Worm (Caenorhabditis elegans) whole organism, early embryonic: ENCODE data around the gene thoc-2.

ENCODE experiments used
- B0310.2 ChIP-seq: sonication (generic microtip); optimal IDR thresholded peaks from 2 replicates; lab custom pipeline; 2016; ENCODE audit warnings: mild to moderate bottlenecking, missing genetic modification characterization, missing compliant biosample characterization
- ama-1 ChIP-seq: fragments of 150-350 bp; optimal IDR thresholded peaks from 2 replicates; lab custom pipeline; 2014
- ceh-36 ChIP-seq: sonication (generic microtip); optimal IDR thresholded peaks from 2 replicates; lab custom pipeline; 2016; ENCODE audit warnings: missing genetic modification characterization, inconsistent platforms, missing compliant biosample characterization
- ets-7 ChIP-seq: sonication (generic microtip); optimal IDR thresholded peaks from 2 replicates; lab custom pipeline; 2016; ENCODE audit warnings: missing genotype, missing genetic modification characterization, missing compliant biosample characterization
- flt-1 ChIP-seq: fragments of 200-800 bp; sonication (Bioruptor generic); IDR thresholded peaks from 2 replicates; pipeline ENCODE4 v1.3.6; 2022; ENCODE audit warnings: missing genetic modification characterization, missing compliant biosample characterization
- hmbx-1 ChIP-seq: sonication (generic microtip); optimal IDR thresholded peaks from 2 replicates; lab custom pipeline; 2016; ENCODE audit warnings: mild to moderate bottlenecking, missing genetic modification characterization, missing compliant biosample characterization
- hmg-4 ChIP-seq: fragments of 200-800 bp; sonication (Bioruptor generic); optimal IDR thresholded peaks from 2 replicates; lab custom pipeline; 2018; ENCODE audit warnings: mild to moderate bottlenecking, missing genetic modification characterization, missing compliant biosample characterization
- pes-1 ChIP-seq: fragments of 200-800 bp; sonication (Bioruptor generic); IDR thresholded peaks from 2 replicates; pipeline ENCODE4 v1.3.6; 2022; ENCODE audit warnings: missing genetic modification reagents, missing genetic modification characterization, missing compliant biosample characterization
- scrt-1 ChIP-seq: fragments of 200-800 bp; sonication (Bioruptor generic); IDR thresholded peaks from 2 replicates; pipeline ENCODE4 v1.3.6; 2022; ENCODE audit warnings: missing genetic modification characterization, missing compliant biosample characterization
- tbx-11 ChIP-seq: fragments of 200-800 bp; sonication (Bioruptor generic); IDR thresholded peaks from 2 replicates; pipeline ENCODE4 v1.3.6; 2022; ENCODE audit warnings: missing genetic modification characterization, missing compliant biosample characterization
- tbx-37 ChIP-seq: fragments of 200-800 bp; sonication (Bioruptor generic); conservative IDR thresholded peaks from 2 replicates; pipeline ENCODE4 v1.3.6; 2022; ENCODE audit warnings: missing genetic modification reagents, missing genetic modification characterization, missing compliant biosample characterization
- tra-4 ChIP-seq: sonication (generic microtip); optimal IDR thresholded peaks from 2 replicates; lab custom pipeline; 2017; ENCODE audit warnings: missing genetic modification characterization, missing compliant biosample characterization

ce11 chrIII:6352459-6352858 is 15.4 kb upstream of the thoc-2 start:
- TF ChIP-seq ama-1 (lab: Kevin White, UChicago) (no peak), B0310.2 (tag; lab: Kevin White, UChicago) (no peak), tbx-11 (no peak), pes-1 (GFP tag; lab: Robert Waterston, UW) (no peak), ets-7 (no peak), hmg-4 (no peak), scrt-1 (GFP tag; lab: Robert Waterston, UW) (no peak), hmbx-1 (tag; lab: Kevin White, UChicago) (no peak), flt-1 (GFP tag; lab: Robert Waterston, UW) (no peak), tra-4 (tag; lab: Kevin White, UChicago) (no peak), ceh-36 (no peak), tbx-37 (GFP tag; lab: Robert Waterston, UW) (no peak)
